Worm (Caenorhabditis elegans): ENCODE measurements around the gene lin-39.

The lin-39 gene

ce11 chrIII:7558658-7559057 is 22.2 kb upstream of the lin-39 start:
- TF ChIP-seq Y56A3A.18 (GFP tag; IDR thresholded peaks at IDR 0.05) (no peak), mcd-1 (GFP tag; IDR thresholded peaks at IDR 0.05) (no peak), cebp-1 (GFP tag; IDR thresholded peaks at IDR 0.05) (no peak), cebp-1 (tag; optimal IDR thresholded peaks at IDR 0.05) (no peak), madf-8 (GFP tag; conservative IDR thresholded peaks at IDR 0.05) (no peak), K12H6.12 (tag; optimal IDR thresholded peaks at IDR 0.05) (no peak)

DNA sequence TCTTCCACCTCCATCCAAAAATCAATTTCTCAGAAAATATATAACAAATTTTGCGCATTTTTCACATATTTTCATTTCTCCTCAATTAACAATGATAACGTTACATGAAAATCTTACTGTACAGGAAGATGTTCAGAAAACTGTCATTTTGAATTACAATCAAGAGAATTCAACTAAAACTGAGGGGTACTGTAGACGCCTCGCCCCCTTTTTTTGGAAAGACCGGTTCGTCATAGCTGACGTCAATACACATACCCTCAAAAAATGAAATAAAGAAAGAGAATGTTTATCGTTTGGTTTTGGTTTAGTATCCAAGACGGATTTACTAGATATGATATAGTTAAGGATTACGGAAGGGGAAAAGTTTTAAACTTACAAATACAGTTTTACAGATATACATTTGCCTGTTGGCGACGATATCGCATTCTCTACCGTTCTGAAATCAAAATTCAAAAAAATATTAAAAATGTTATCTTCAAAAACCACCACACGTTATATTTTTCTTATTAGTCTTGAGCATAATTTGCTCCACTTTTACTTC is 21.6 kb upstream of the lin-39 start:
- TF ChIP-seq let-607 (tag; optimal IDR thresholded peaks at IDR 0.05) (no peak), unc-62 (GFP tag; optimal IDR thresholded peaks at IDR 0.05) (no peak), egrh-3 (GFP tag; IDR thresholded peaks at IDR 0.05) (no peak)

ce11 chrIII:7555360-7555759 is 18.9 kb upstream of the lin-39 start, which contains the start of gene ceh-13:
ceh-13 (plus strand) TSS chrIII:7555660.
- TF ChIP-seq F33H1.4 (GFP tag; IDR thresholded peaks at IDR 0.05) = no peak
- TF ChIP-seq lsy-27 (tag; optimal IDR thresholded peaks at IDR 0.05; ENCODE audit: borderline replicate concordance, insufficient read depth) = no peak
- no peak for TF ChIP-seq tbp1 (GFP tag; optimal IDR thresholded peaks at IDR 0.05)
- no peak for TF ChIP-seq chd-7 (tag; optimal IDR thresholded peaks at IDR 0.05)
- TF ChIP-seq ztf-28 (GFP tag; IDR thresholded peaks at IDR 0.05) = no peak
- TF ChIP-seq nhr-90 (tag; optimal IDR thresholded peaks at IDR 0.05) = no peak

ce11 chrIII:7554697-7555145 is 18.3 kb upstream of the lin-39 start:
- TF ChIP-seq ztf-26 (tag; optimal IDR thresholded peaks at IDR 0.05) = no peak
- no peak for TF ChIP-seq lag-1 (GFP tag; IDR thresholded peaks at IDR 0.05)
- peak; percentile 84 for TF ChIP-seq nfyb-1 (GFP tag; IDR thresholded peaks at IDR 0.05)
- no peak for TF ChIP-seq madf-8 (GFP tag; conservative IDR thresholded peaks at IDR 0.05)
- no peak for TF ChIP-seq let-526 (GFP tag; IDR thresholded peaks at IDR 0.05)
- no peak for TF ChIP-seq atf-7 (tag; optimal IDR thresholded peaks at IDR 0.05)
- TF ChIP-seq zim-3 (tag; optimal IDR thresholded peaks at IDR 0.05) = no peak

- TF ChIP-seq lir-1 (GFP tag; conservative IDR thresholded peaks at IDR 0.05) (no peak), efl-1 (GFP tag; optimal IDR thresholded peaks at IDR 0.05) (no peak), hmg-1.2 (GFP tag; IDR thresholded peaks at IDR 0.05) (no peak), ztf-25 (GFP tag; IDR thresholded peaks at IDR 0.05) (no peak), akir-1 (GFP tag; optimal IDR thresholded peaks at IDR 0.05) (no peak), B0035.1 (tag; optimal IDR thresholded peaks at IDR 0.05) (no peak), madf-8 (GFP tag; conservative IDR thresholded peaks at IDR 0.05) (no peak), ceh-100 (GFP tag; IDR thresholded peaks at IDR 0.05) (no peak), ztf-26 (tag; optimal IDR thresholded peaks at IDR 0.05) (no peak), ceh-27 (GFP tag; optimal IDR thresholded peaks at IDR 0.05) (no peak), Y79H2A.3 (GFP tag; conservative IDR thresholded peaks at IDR 0.05) (no peak), let-607 (tag; optimal IDR thresholded peaks at IDR 0.05) (no peak), zim-3 (tag; optimal IDR thresholded peaks at IDR 0.05) (no peak), B0261.1 (tag; optimal IDR thresholded peaks at IDR 0.05) (no peak), ztf-22 (GFP tag; optimal IDR thresholded peaks at IDR 0.05) (no peak)
These were observed 17.3 kb upstream of the lin-39 start for ce11 chrIII:7553693-7554226.
